Worm (Caenorhabditis elegans) whole organism, L1 larva: ENCODE results near the gene tomm-70.

ENCODE experiments used
- C16A3.4 ChIP-seq: fragments of 150-350 bp; optimal IDR thresholded peaks from 2 replicates; lab custom pipeline; 2014; ENCODE audit warnings: missing biosample characterization, missing genetic modification characterization
- C34B4.2 ChIP-seq: sonication (generic microtip); optimal IDR thresholded peaks from 2 replicates; lab custom pipeline; 2017; ENCODE audit warnings: mild to moderate bottlenecking, missing genetic modification characterization, missing compliant biosample characterization
- Y116A8C.19 ChIP-seq: sonication (generic microtip); optimal IDR thresholded peaks from 2 replicates; lab custom pipeline; 2016; ENCODE audit warnings: missing compliant biosample characterization, missing genetic modification characterization, borderline replicate concordance
- aly-2 ChIP-seq: fragments of 150-350 bp; optimal IDR thresholded peaks from 2 replicates; lab custom pipeline; 2014; ENCODE audit warnings: missing biosample characterization, missing genetic modification characterization
- ama-1 ChIP-seq: fragments of 150-350 bp; optimal IDR thresholded peaks from 2 replicates; lab custom pipeline; 2014
- ceh-63 ChIP-seq: fragments of 200-800 bp; sonication (Bioruptor generic); optimal IDR thresholded peaks from 2 replicates; lab custom pipeline; 2018; ENCODE audit warnings: mild to moderate bottlenecking, missing genetic modification characterization, missing compliant biosample characterization
- ceh-8 ChIP-seq: fragments of 200-800 bp; sonication (Bioruptor generic); optimal IDR thresholded peaks from 2 replicates; lab custom pipeline; 2018; ENCODE audit warnings: mild to moderate bottlenecking, missing genetic modification characterization, moderate library complexity, missing compliant biosample characterization
- ceh-82 ChIP-seq, 3 experiments: fragments of 150-350 bp in 1 of 3; sonication (generic microtip) in 2 of 3; optimal IDR thresholded peaks; 2 replicates each; lab custom pipeline; 2014 to 2017; ENCODE audit warnings: missing biosample characterization in 3 of 3, missing genetic modification characterization in 3 of 3
- ces-1 ChIP-seq: fragments of 150-350 bp; optimal IDR thresholded peaks from 2 replicates; lab custom pipeline; 2014; ENCODE audit warnings: missing biosample characterization, missing genetic modification reagents, missing genetic modification characterization
- dsc-1 ChIP-seq: sonication (generic microtip); optimal IDR thresholded peaks from 2 replicates; lab custom pipeline; 2016; ENCODE audit warnings: mild to moderate bottlenecking, missing genetic modification characterization, missing compliant biosample characterization
- efl-1 ChIP-seq, 4 experiments: fragments of 150-350 bp; optimal IDR thresholded peaks in 3 of 4; peaks in 1 of 4; 1 replicate in 1 of 4; 2 replicates in 3 of 4; lab custom pipeline; 2014; ENCODE audit warnings: missing biosample characterization in 2 of 4, missing genetic modification characterization in 2 of 4, missing genetic modification reagents in 2 of 4
- egl-27 ChIP-seq, 2 experiments: fragments of 150-350 bp in 1 of 2; sonication (generic microtip); optimal IDR thresholded peaks; 3 replicates each; lab custom pipeline; 2017 to 2018; ENCODE audit warnings: missing biosample characterization in 2 of 2, missing genetic modification characterization in 2 of 2, missing genetic modification reagents in 2 of 2
- elt-2 ChIP-seq: sonication (generic microtip); optimal IDR thresholded peaks from 2 replicates; lab custom pipeline; 2016; ENCODE audit warnings: missing genetic modification characterization, mild to moderate bottlenecking, inconsistent platforms, missing compliant biosample characterization, missing genetic modification reagents
- elt-3 ChIP-seq, 6 experiments: fragments of 150-350 bp in 1 of 6; sonication (generic microtip); optimal IDR thresholded peaks; 2 replicates each; lab custom pipeline; 2017 to 2018; ENCODE audit warnings: missing biosample characterization in 6 of 6, missing genetic modification characterization in 6 of 6, inconsistent platforms in 1 of 6
- fkh-10 ChIP-seq: sonication (generic microtip); optimal IDR thresholded peaks from 2 replicates; lab custom pipeline; 2017; ENCODE audit warnings: missing biosample characterization, missing genetic modification reagents, missing genetic modification characterization
- fkh-8 ChIP-seq: sonication (generic microtip); optimal IDR thresholded peaks from 2 replicates; lab custom pipeline; 2016; ENCODE audit warnings: mild to moderate bottlenecking, missing genetic modification characterization, missing compliant biosample characterization
- fos-1 ChIP-seq: fragments of 150-350 bp; optimal IDR thresholded peaks from 2 replicates; lab custom pipeline; 2014; ENCODE audit warnings: missing biosample characterization, missing genetic modification characterization
- hpl-2 ChIP-seq: fragments of 150-350 bp; optimal IDR thresholded peaks from 2 replicates; lab custom pipeline; 2014; ENCODE audit warnings: missing biosample characterization, missing genetic modification reagents, missing genetic modification characterization
- irx-1 ChIP-seq: sonication (generic microtip); optimal IDR thresholded peaks from 2 replicates; lab custom pipeline; 2016; ENCODE audit warnings: missing genetic modification characterization, missing compliant biosample characterization
- jun-1 ChIP-seq: fragments of 150-350 bp; optimal IDR thresholded peaks from 2 replicates; lab custom pipeline; 2014; ENCODE audit warnings: missing biosample characterization, missing genetic modification reagents, missing genetic modification characterization
- lin-13 ChIP-seq: fragments of 150-350 bp; optimal IDR thresholded peaks from 2 replicates; lab custom pipeline; 2014; ENCODE audit warnings: missing biosample characterization, missing genetic modification reagents, missing genetic modification characterization
- lin-14 ChIP-seq: fragments of 200-800 bp; sonication (Bioruptor generic); optimal IDR thresholded peaks from 2 replicates; lab custom pipeline; 2018; ENCODE audit warnings: mild to moderate bottlenecking, missing genetic modification characterization, moderate library complexity, missing compliant biosample characterization
- mab-9 ChIP-seq: fragments of 200-800 bp; sonication (Bioruptor generic); IDR thresholded peaks from 2 replicates; pipeline ENCODE4 v1.3.6; 2022; ENCODE audit warnings: missing genetic modification reagents, missing genetic modification characterization, missing compliant biosample characterization
- nhr-19 ChIP-seq: fragments of 200-800 bp; sonication (Bioruptor generic); conservative IDR thresholded peaks from 2 replicates; pipeline ENCODE4 v1.3.6; 2022; ENCODE audit warnings: missing genetic modification characterization, missing compliant biosample characterization
- nhr-20 ChIP-seq: sonication (generic microtip); optimal IDR thresholded peaks from 2 replicates; lab custom pipeline; 2016; ENCODE audit warnings: mild to moderate bottlenecking, missing genetic modification characterization, missing compliant biosample characterization
- nhr-237 ChIP-seq: fragments of 150-350 bp; optimal IDR thresholded peaks from 2 replicates; lab custom pipeline; 2014; ENCODE audit warnings: missing biosample characterization, missing genetic modification characterization
- nhr-84 ChIP-seq: sonication (generic microtip); optimal IDR thresholded peaks from 2 replicates; lab custom pipeline; 2017; ENCODE audit warnings: missing biosample characterization, missing genetic modification characterization
- nhr-90 ChIP-seq: sonication (generic microtip); optimal IDR thresholded peaks from 2 replicates; lab custom pipeline; 2016; ENCODE audit warnings: mild to moderate bottlenecking, missing genetic modification characterization, missing compliant biosample characterization; ENCODE audit not compliant: poor library complexity
- pax-3 ChIP-seq: fragments of 200-800 bp; sonication (Bioruptor generic); optimal IDR thresholded peaks from 2 replicates; lab custom pipeline; 2018; ENCODE audit warnings: mild to moderate bottlenecking, missing genetic modification characterization, moderate library complexity, missing compliant biosample characterization
- rnt-1 ChIP-seq: sonication (generic microtip); optimal IDR thresholded peaks from 2 replicates; lab custom pipeline; 2016; ENCODE audit warnings: mild to moderate bottlenecking, missing genetic modification characterization, moderate library complexity, missing compliant biosample characterization
- skn-1 ChIP-seq: fragments of 150-350 bp; optimal IDR thresholded peaks from 2 replicates; lab custom pipeline; 2014; ENCODE audit warnings: missing biosample characterization, missing genetic modification characterization
- snpc-4 ChIP-seq: fragments of 150-350 bp; optimal IDR thresholded peaks from 2 replicates; lab custom pipeline; 2014; ENCODE audit warnings: missing biosample characterization, missing genetic modification characterization
- sptf-1 ChIP-seq: fragments of 150-350 bp; optimal IDR thresholded peaks from 2 replicates; lab custom pipeline; 2014; ENCODE audit warnings: missing biosample characterization, missing genetic modification characterization
- sup-37 ChIP-seq: fragments of 200-800 bp; sonication (Bioruptor generic); optimal IDR thresholded peaks from 2 replicates; lab custom pipeline; 2018; ENCODE audit warnings: mild to moderate bottlenecking, missing genetic modification characterization, missing compliant biosample characterization
- swsn-7 ChIP-seq: sonication (generic microtip); optimal IDR thresholded peaks from 2 replicates; lab custom pipeline; 2016; ENCODE audit warnings: missing genetic modification characterization, missing compliant biosample characterization
- tbx-2 ChIP-seq: sonication (generic microtip); optimal IDR thresholded peaks from 2 replicates; lab custom pipeline; 2016; ENCODE audit warnings: missing genetic modification characterization, missing compliant biosample characterization
- unc-130 ChIP-seq: fragments of 150-350 bp; optimal IDR thresholded peaks from 2 replicates; lab custom pipeline; 2017; ENCODE audit warnings: missing biosample characterization, missing genetic modification characterization, inconsistent platforms
- unc-30 ChIP-seq: sonication (generic microtip); optimal IDR thresholded peaks from 2 replicates; lab custom pipeline; 2017; ENCODE audit warnings: missing biosample characterization, missing genetic modification characterization
- xbp-1 ChIP-seq: sonication (generic microtip); optimal IDR thresholded peaks from 2 replicates; lab custom pipeline; 2016; ENCODE audit warnings: missing genetic modification characterization, missing compliant biosample characterization
- zag-1 ChIP-seq: fragments of 150-350 bp; optimal IDR thresholded peaks from 2 replicates; lab custom pipeline; 2014; ENCODE audit warnings: missing biosample characterization, missing genetic modification characterization
- ztf-4 ChIP-seq: fragments of 150-350 bp; optimal IDR thresholded peaks from 2 replicates; lab custom pipeline; 2014; ENCODE audit warnings: missing biosample characterization, missing genetic modification characterization

tomm-70 gene

ce11 chrIII:8794793-8795192 lies 40.2 kb upstream of the tomm-70 start (continued):
- TF ChIP-seq Y116A8C.19 (tag; lab: Kevin White, UChicago) (no peak), tbx-2 (tag; lab: Kevin White, UChicago) (peak; percentile 67), unc-130 (tag; lab: Kevin White, UChicago) (no peak), nhr-19 (peak; percentile 74), elt-3 (tag; optimal IDR thresholded peaks at IDR 0.05; lab: Kevin White, UChicago) (peak in 3 of 6 experiments; percentile 58 to 87 (median 72)), sup-37 (peak; percentile 12), egl-27 (tag; optimal IDR thresholded peaks at IDR 0.05; lab: Kevin White, UChicago) (peak; percentile 30 to 56)

- TF ChIP-seq ama-1 (lab: Kevin White, UChicago) (no peak), fkh-10 (GFP tag; lab: Kevin White, UChicago) (no peak)
These were observed 37.7 kb upstream of the tomm-70 start, which contains the start of gene ztf-1 for ce11 chrIII:8792251-8792650. TSS of gene ztf-1 (minus strand) at chrIII:8792351.

DNA sequence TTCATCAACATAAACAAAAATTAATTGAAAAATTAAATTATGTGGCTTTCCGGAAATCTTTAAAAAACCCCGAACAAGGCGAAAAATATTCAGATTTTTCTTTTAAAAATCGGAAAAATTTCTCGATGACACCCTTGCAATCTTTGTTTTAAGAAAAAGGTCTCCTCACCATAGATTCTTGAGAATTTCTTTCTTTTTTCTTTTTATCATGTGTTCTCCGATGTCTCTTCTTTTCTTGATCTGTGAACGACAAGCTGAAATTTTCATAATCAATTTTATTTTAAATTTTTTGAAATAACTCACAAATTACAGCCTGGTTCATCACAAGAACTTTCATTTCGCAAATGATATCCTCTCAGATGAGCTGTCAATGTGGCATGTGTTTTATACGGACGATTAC lies 36.7 kb upstream of the tomm-70 start, which contains the start of the genes zfp-1 and F54F2.14:
TSS of gene zfp-1 (plus strand) at position 301 of the 400 bp plus-strand sequence.
TSS of gene F54F2.14 (plus strand) at position 312 of the 400 bp plus-strand sequence.
- TF ChIP-seq ceh-82 (tag; optimal IDR thresholded peaks at IDR 0.05; lab: Kevin White, UChicago) (no peak), snpc-4 (tag; lab: Kevin White, UChicago) (no peak), ama-1 (lab: Kevin White, UChicago) (no peak), aly-2 (no peak), lin-14 (GFP tag; lab: Kevin White, UChicago) (no peak), irx-1 (tag; lab: Kevin White, UChicago) (no peak)

ce11 chrIII:8788690-8789089 lies 34.1 kb upstream of the tomm-70 start:
- TF ChIP-seq rnt-1 = peak; percentile 21
- TF ChIP-seq efl-1 (optimal IDR thresholded peaks at IDR 0.05; lab: Kevin White, UChicago) = no peak
- TF ChIP-seq efl-1 (GFP tag; optimal IDR thresholded peaks at IDR 0.05 in 1 of 2; lab: Kevin White, UChicago) = peak in 1 of 2 experiments; percentile 67
- TF ChIP-seq dsc-1 (tag; lab: Kevin White, UChicago) = peak; percentile 7
- TF ChIP-seq lin-14 (GFP tag; lab: Kevin White, UChicago) = peak; percentile 45
- no peak for TF ChIP-seq lin-13

DNA sequence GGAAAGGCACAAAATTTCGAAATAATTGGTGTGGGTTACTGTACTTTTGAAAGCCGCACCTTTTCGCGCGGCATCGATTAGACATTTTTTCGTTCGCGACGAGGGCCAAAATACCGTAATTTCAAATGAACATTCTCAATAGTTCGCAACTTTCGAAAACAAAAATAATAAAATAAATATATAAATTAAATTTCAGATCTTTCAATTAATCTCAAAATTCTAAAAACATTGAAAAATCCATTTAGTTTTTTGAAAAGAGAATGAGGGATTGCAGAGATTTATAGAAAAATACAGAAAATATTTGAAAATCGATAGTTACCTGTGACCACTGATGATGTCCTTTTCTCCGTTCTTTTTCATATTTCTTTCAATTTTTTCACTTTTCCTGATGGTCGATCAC lies 31.5 kb upstream of the tomm-70 start, which contains the start of gene K02D10.8:
TSS of gene K02D10.8 (plus strand) at position 301 of the 400 bp plus-strand sequence.
- TF ChIP-seq ceh-63 (GFP tag; lab: Kevin White, UChicago) = no peak
- no peak for TF ChIP-seq pax-3 (tag; lab: Kevin White, UChicago)
- no peak for TF ChIP-seq fos-1
- no peak for TF ChIP-seq aly-2
- TF ChIP-seq lin-13 = no peak
- TF ChIP-seq rnt-1 = no peak

DNA sequence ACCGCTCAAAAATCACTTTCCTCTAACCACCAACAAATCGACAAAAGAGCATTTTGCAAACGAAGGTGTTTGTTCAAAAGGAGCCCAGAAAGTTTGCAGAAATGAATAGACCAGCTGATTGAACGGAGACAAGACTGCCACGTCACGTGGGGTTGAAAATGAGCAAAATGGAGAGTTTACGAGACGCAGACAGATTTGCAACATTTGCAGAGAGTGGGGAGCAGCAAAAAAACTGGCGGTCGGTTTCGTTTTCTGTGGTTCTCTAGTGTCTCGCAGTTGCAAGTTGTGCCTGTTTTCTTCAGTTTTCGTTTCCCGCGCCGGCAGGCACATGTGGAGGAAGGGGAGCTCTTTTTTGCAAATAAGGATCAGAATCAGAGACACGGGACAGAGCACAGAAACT lies 30.9 kb upstream of the tomm-70 start:
- TF ChIP-seq elt-3 (tag; optimal IDR thresholded peaks at IDR 0.05; lab: Kevin White, UChicago) = no peak
- TF ChIP-seq fos-1 = no peak
- TF ChIP-seq nhr-20 (tag; lab: Kevin White, UChicago) = peak; percentile 69
- no peak for TF ChIP-seq sptf-1 (tag; lab: Kevin White, UChicago)
- no peak for TF ChIP-seq C34B4.2 (tag; lab: Kevin White, UChicago)
- no peak for TF ChIP-seq egl-27 (tag; optimal IDR thresholded peaks at IDR 0.05; lab: Kevin White, UChicago)
- TF ChIP-seq mab-9 (GFP tag; lab: Robert Waterston, UW) = no peak
- TF ChIP-seq lin-13 = peak; percentile 42
- no peak for TF ChIP-seq zag-1 (tag; lab: Kevin White, UChicago)
- TF ChIP-seq hpl-2 (GFP tag; lab: Kevin White, UChicago) = no peak
- peak; percentile 91 for TF ChIP-seq lin-14 (GFP tag; lab: Kevin White, UChicago)
- TF ChIP-seq C16A3.4 (tag; lab: Kevin White, UChicago) = peak; percentile 29
- no peak for TF ChIP-seq nhr-84 (tag; lab: Kevin White, UChicago)
- TF ChIP-seq elt-2 = peak; percentile 36
- no peak for TF ChIP-seq unc-30 (tag; lab: Kevin White, UChicago)
- TF ChIP-seq sup-37 = peak; percentile 26
- no peak for TF ChIP-seq nhr-237 (tag; lab: Kevin White, UChicago)
- TF ChIP-seq skn-1 (tag; lab: Kevin White, UChicago) = peak; percentile 44
- TF ChIP-seq ama-1 (lab: Kevin White, UChicago) = no peak
- peak; percentile 41 for TF ChIP-seq swsn-7
- no peak for TF ChIP-seq ztf-4 (tag; lab: Kevin White, UChicago)
- TF ChIP-seq snpc-4 (tag; lab: Kevin White, UChicago) = peak; percentile 0
- peak; percentile 63 for TF ChIP-seq jun-1
- TF ChIP-seq ces-1 (GFP tag; lab: Kevin White, UChicago) = no peak
- TF ChIP-seq xbp-1 (tag; lab: Kevin White, UChicago) = peak; percentile 27
- TF ChIP-seq ceh-8 = no peak
- peak; percentile 81 for TF ChIP-seq fkh-8 (tag; lab: Kevin White, UChicago)
- TF ChIP-seq nhr-90 = no peak
